Worm (Caenorhabditis elegans) whole organism, midembryonic: ENCODE measurements around the gene him-17.

Experiments
- T22C8.4 ChIP-seq: fragments of 200-800 bp; sonication (Bioruptor generic); IDR thresholded peaks from 2 replicates; pipeline ENCODE4 v1.3.6; 2022; ENCODE audit warnings: missing genetic modification characterization, missing compliant biosample characterization
- cog-1 ChIP-seq: sonication (generic microtip); optimal IDR thresholded peaks from 2 replicates; lab custom pipeline; 2016; ENCODE audit warnings: missing genetic modification characterization, missing compliant biosample characterization
- flt-1 ChIP-seq: fragments of 200-800 bp; sonication (Bioruptor generic); IDR thresholded peaks from 2 replicates; pipeline ENCODE4 v1.3.6; 2022; ENCODE audit warnings: missing genetic modification characterization, missing compliant biosample characterization
- klf-2 ChIP-seq: fragments of 200-800 bp; sonication (Bioruptor generic); conservative IDR thresholded peaks from 2 replicates; pipeline ENCODE4 v1.3.6; 2022; ENCODE audit warnings: missing genetic modification reagents, missing genetic modification characterization, missing compliant biosample characterization
- med-1 ChIP-seq: sonication (generic microtip); optimal IDR thresholded peaks from 2 replicates; lab custom pipeline; 2017; ENCODE audit warnings: missing genetic modification characterization, mild to moderate bottlenecking, missing compliant biosample characterization, antibody characterized with exemption, missing genetic modification reagents; ENCODE audit not compliant: insufficient read depth
- ref-1 ChIP-seq: fragments of 200-800 bp; sonication (Bioruptor generic); conservative IDR thresholded peaks from 2 replicates; pipeline ENCODE4 v1.3.6; 2022; ENCODE audit warnings: missing genetic modification reagents, missing genetic modification characterization, missing compliant biosample characterization
- tab-1 ChIP-seq: fragments of 200-800 bp; sonication (Bioruptor generic); IDR thresholded peaks from 2 replicates; pipeline ENCODE4 v1.3.6; 2022; ENCODE audit warnings: missing genetic modification characterization, missing compliant biosample characterization
- ztf-23 ChIP-seq: fragments of 200-800 bp; sonication (Bioruptor generic); IDR thresholded peaks from 2 replicates; pipeline ENCODE4 v1.3.6; 2022; ENCODE audit warnings: missing genetic modification reagents, missing genetic modification characterization, missing compliant biosample characterization
- ztf-29 ChIP-seq: fragments of 200-800 bp; sonication (Bioruptor generic); IDR thresholded peaks from 2 replicates; pipeline ENCODE4 v1.3.6; 2022; ENCODE audit warnings: missing genetic modification reagents, missing genetic modification characterization, missing compliant biosample characterization

The him-17 gene

ce11 chrV:13206514-13206913 is 30.0 kb downstream of the him-17 start:
- no peak for TF ChIP-seq med-1 (GFP tag; lab: Kevin White, UChicago)

ce11 chrV:13207426-13207825 is 30.9 kb downstream of the him-17 start, which contains the start of gene F57B1.5:
Gene F57B1.5 (plus strand): TSS chrV:13207726.
- TF ChIP-seq ztf-23 (no peak), cog-1 (no peak), tab-1 (GFP tag; lab: Robert Waterston, UW) (no peak)

ce11 chrV:13209567-13209966 is 33.1 kb downstream of the him-17 start, which contains the start of gene F57B1.6:
Gene F57B1.6 (plus strand): TSS chrV:13209645.
- TF ChIP-seq ztf-23 = no peak
- TF ChIP-seq tab-1 (GFP tag; lab: Robert Waterston, UW) = no peak
- TF ChIP-seq cog-1 = no peak
- TF ChIP-seq T22C8.4 (GFP tag; lab: Robert Waterston, UW) = no peak
- no peak for TF ChIP-seq ztf-29 (GFP tag; lab: Robert Waterston, UW)
- no peak for TF ChIP-seq flt-1 (GFP tag; lab: Robert Waterston, UW)
- TF ChIP-seq ref-1 (GFP tag; lab: Robert Waterston, UW) = no peak
- TF ChIP-seq med-1 (GFP tag; lab: Kevin White, UChicago) = no peak
- TF ChIP-seq klf-2 (GFP tag; lab: Robert Waterston, UW) = no peak

ce11 chrV:13212584-13212983 is 36.1 kb downstream of the him-17 start:
- TF ChIP-seq ztf-23 = no peak
- no peak for TF ChIP-seq cog-1
- no peak for TF ChIP-seq med-1 (GFP tag; lab: Kevin White, UChicago)
- no peak for TF ChIP-seq flt-1 (GFP tag; lab: Robert Waterston, UW)
- TF ChIP-seq klf-2 (GFP tag; lab: Robert Waterston, UW) = no peak
- no peak for TF ChIP-seq T22C8.4 (GFP tag; lab: Robert Waterston, UW)
- TF ChIP-seq ref-1 (GFP tag; lab: Robert Waterston, UW) = no peak
- no peak for TF ChIP-seq tab-1 (GFP tag; lab: Robert Waterston, UW)

- TF ChIP-seq med-1 (GFP tag; lab: Kevin White, UChicago) = no peak
- TF ChIP-seq klf-2 (GFP tag; lab: Robert Waterston, UW) = no peak
- no peak for TF ChIP-seq flt-1 (GFP tag; lab: Robert Waterston, UW)
- no peak for TF ChIP-seq cog-1
- no peak for TF ChIP-seq tab-1 (GFP tag; lab: Robert Waterston, UW)
- TF ChIP-seq ztf-29 (GFP tag; lab: Robert Waterston, UW) = no peak
- no peak for TF ChIP-seq T22C8.4 (GFP tag; lab: Robert Waterston, UW)
- TF ChIP-seq ztf-23 = no peak
- TF ChIP-seq ref-1 (GFP tag; lab: Robert Waterston, UW) = no peak
Measured at ce11 chrV:13221066-13221465, 44.6 kb downstream of the him-17 start.

- TF ChIP-seq tab-1 (GFP tag; lab: Robert Waterston, UW) (no peak), ref-1 (GFP tag; lab: Robert Waterston, UW) (no peak), ztf-23 (no peak), klf-2 (GFP tag; lab: Robert Waterston, UW) (no peak), cog-1 (no peak), flt-1 (GFP tag; lab: Robert Waterston, UW) (no peak), med-1 (GFP tag; lab: Kevin White, UChicago) (no peak), ztf-29 (GFP tag; lab: Robert Waterston, UW) (no peak), T22C8.4 (GFP tag; lab: Robert Waterston, UW) (no peak)
Measured at ce11 chrV:13229538-13229937, 53.0 kb downstream of the him-17 start.
